Fruit fly (Drosophila melanogaster): ENCODE measurements around the gene CG14974.

DNA sequence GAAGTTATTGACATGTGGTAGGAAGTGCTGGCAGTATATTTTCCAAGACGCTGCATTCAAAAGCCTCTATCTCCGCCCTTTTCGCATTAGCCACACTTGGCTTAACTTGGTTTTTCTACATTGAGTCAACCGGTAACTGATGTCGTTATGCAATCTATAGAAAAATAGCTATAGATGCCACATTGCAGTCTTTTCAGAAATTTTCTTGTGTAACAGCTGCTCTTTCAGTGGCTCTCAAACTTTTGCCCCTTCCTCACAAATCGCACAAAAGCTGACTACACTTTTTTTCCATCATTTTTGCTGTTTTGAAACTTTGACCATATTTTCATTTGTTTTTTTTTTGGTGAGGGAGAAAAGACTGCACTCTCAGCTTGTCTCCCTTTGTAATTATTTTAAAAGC lies 50.2 kb downstream of the CG14974 start:
- no peak for TF ChIP-seq h (optimal IDR thresholded peaks at IDR 0.05)
- no peak for TF ChIP-seq Myc (optimal IDR thresholded peaks at IDR 0.05)
- TF ChIP-seq Sin3A (optimal IDR thresholded peaks at IDR 0.05): no peak

All from Kc167 (cell line).